Worm (Caenorhabditis elegans) whole organism, young adult: Measurements from ENCODE around the gene col-171.

Experiments
- B0035.1 ChIP-seq: sonication (generic microtip); optimal IDR thresholded peaks from 2 replicates; lab custom pipeline; 2016; ENCODE audit warnings: missing genetic modification characterization, mild to moderate bottlenecking, missing compliant biosample characterization, missing genotype, missing genetic modification reagents
- F22D6.2 ChIP-seq: sonication (generic microtip); optimal IDR thresholded peaks from 2 replicates; lab custom pipeline; 2016; ENCODE audit warnings: mild to moderate bottlenecking, missing genetic modification characterization, missing compliant biosample characterization
- F57C9.4 ChIP-seq: sonication (generic microtip); optimal IDR thresholded peaks from 2 replicates; lab custom pipeline; 2017; ENCODE audit warnings: mild to moderate bottlenecking, missing genetic modification characterization, missing compliant biosample characterization
- ama-1 ChIP-seq, 3 experiments: fragments of 150-350 bp in 1 of 3; sonication (generic microtip) in 2 of 3; optimal IDR thresholded peaks; 2 replicates each; lab custom pipeline; 2014 to 2018; ENCODE audit warnings: missing biosample characterization in 2 of 3, missing genetic modification characterization in 2 of 3, missing genetic modification reagents in 2 of 3
- aptf-3 ChIP-seq: fragments of 200-800 bp; sonication (Bioruptor generic); IDR thresholded peaks from 2 replicates; pipeline ENCODE4 v1.3.6; 2022; ENCODE audit warnings: missing genetic modification characterization, missing compliant biosample characterization
- bed-1 ChIP-seq: fragments of 200-800 bp; sonication (Bioruptor generic); IDR thresholded peaks from 2 replicates; pipeline ENCODE4 v1.3.6; 2022; ENCODE audit warnings: missing genetic modification reagents, missing genetic modification characterization, missing compliant biosample characterization
- mes-4 ChIP-seq: sonication (generic microtip); optimal IDR thresholded peaks from 2 replicates; lab custom pipeline; 2016; ENCODE audit warnings: missing genotype, missing genetic modification characterization, missing compliant biosample characterization
- nfya-1 ChIP-seq: sonication (generic microtip); optimal IDR thresholded peaks from 2 replicates; lab custom pipeline; 2017; ENCODE audit warnings: antibody characterized with exemption, missing compliant biosample characterization, missing genetic modification characterization, borderline replicate concordance; ENCODE audit not compliant: insufficient read depth
- nhr-120 ChIP-seq: fragments of 200-800 bp; sonication (Bioruptor generic); IDR thresholded peaks from 2 replicates; pipeline ENCODE4 v1.3.6; 2022; ENCODE audit warnings: missing genetic modification characterization, missing compliant biosample characterization
- pha-4 ChIP-seq: fragments of 150-350 bp; sonication (generic microtip); optimal IDR thresholded peaks from 2 replicates; lab custom pipeline; 2014; ENCODE audit warnings: missing biosample characterization, missing genetic modification reagents, missing genetic modification characterization
- snpc-4 ChIP-seq, 5 experiments: fragments of 150-350 bp in 1 of 5; sonication (generic microtip) in 4 of 5; optimal IDR thresholded peaks; 2 replicates each; lab custom pipeline; 2014 to 2018; ENCODE audit warnings: missing genetic modification characterization in 5 of 5, missing biosample characterization in 3 of 5, antibody characterized with exemption in 2 of 5, mild to moderate bottlenecking in 2 of 5, missing compliant biosample characterization in 2 of 5, missing genotype in 2 of 5, moderate library complexity in 2 of 5, missing genetic modification reagents in 1 of 5
- unc-62 ChIP-seq: fragments of 150-350 bp; optimal IDR thresholded peaks from 2 replicates; lab custom pipeline; 2014; ENCODE audit warnings: missing biosample characterization, missing genetic modification reagents, missing genetic modification characterization
- ztf-26 ChIP-seq: sonication (generic microtip); optimal IDR thresholded peaks from 2 replicates; lab custom pipeline; 2017; ENCODE audit warnings: missing genetic modification characterization, missing compliant biosample characterization

ce11 chrX:6296402-6296844 lies 37.7 kb upstream of the col-171 start:
- TF ChIP-seq F22D6.2 (tag; lab: Kevin White, UChicago) = peak; percentile 97
- peak; percentile 61 for TF ChIP-seq snpc-4 (GFP tag; optimal IDR thresholded peaks at IDR 0.05; lab: Kevin White, UChicago)
- peak; percentile 36 to 90 (median 82) for TF ChIP-seq snpc-4 (tag; optimal IDR thresholded peaks at IDR 0.05; lab: Kevin White, UChicago)
- TF ChIP-seq unc-62 (GFP tag; lab: Kevin White, UChicago) = peak; percentile 58
- TF ChIP-seq ztf-26 (tag; lab: Kevin White, UChicago) = peak; percentile 100
- peak; percentile 69 for TF ChIP-seq F57C9.4 (tag; lab: Kevin White, UChicago)
- 0 out of 2 replicates have a peak, but pooled peaks have one; percentile 53 for TF ChIP-seq nhr-120
- peak; percentile 98 for TF ChIP-seq pha-4 (tag; lab: Kevin White, UChicago)
- peak; percentile 27 for TF ChIP-seq mes-4 (tag; lab: Kevin White, UChicago)
- TF ChIP-seq aptf-3 (GFP tag; lab: Robert Waterston, UW) = no peak
- TF ChIP-seq nfya-1 (tag; lab: Kevin White, UChicago) = no peak
- peak; percentile 97 for TF ChIP-seq B0035.1 (tag; lab: Kevin White, UChicago)
- no peak for TF ChIP-seq ama-1 (optimal IDR thresholded peaks at IDR 0.05; lab: Kevin White, UChicago)
- peak; percentile 18 to 94 for TF ChIP-seq ama-1 (GFP tag; optimal IDR thresholded peaks at IDR 0.05; lab: Kevin White, UChicago)
- TF ChIP-seq bed-1 (GFP tag; lab: Robert Waterston, UW) = peak; percentile 88; the same call in 1 of the 2 replicates
